Worm (Caenorhabditis elegans) whole organism, L2 larva: Measurements from ENCODE around the gene Y7A5A.1.

Experiments
- C34F6.9 ChIP-seq: fragments of 150-350 bp; optimal IDR thresholded peaks from 2 replicates; lab custom pipeline; 2014; ENCODE audit warnings: missing biosample characterization, missing genetic modification characterization
- F13H6.1 ChIP-seq: sonication (generic microtip); optimal IDR thresholded peaks from 2 replicates; lab custom pipeline; 2016; ENCODE audit warnings: missing genetic modification characterization, missing compliant biosample characterization
- Y55F3AM.14 ChIP-seq: fragments of 200-800 bp; sonication (Bioruptor generic); optimal IDR thresholded peaks from 2 replicates; lab custom pipeline; 2018; ENCODE audit warnings: mild to moderate bottlenecking, missing genetic modification characterization, missing compliant biosample characterization
- ZK546.5 ChIP-seq: sonication (generic microtip); optimal IDR thresholded peaks from 2 replicates; lab custom pipeline; 2017; ENCODE audit warnings: missing biosample characterization, missing genetic modification characterization
- alr-1 ChIP-seq: fragments of 150-350 bp; optimal IDR thresholded peaks from 2 replicates; lab custom pipeline; 2014; ENCODE audit warnings: missing biosample characterization, missing genetic modification characterization
- aly-2 ChIP-seq: fragments of 150-350 bp; optimal IDR thresholded peaks from 2 replicates; lab custom pipeline; 2014; ENCODE audit warnings: missing biosample characterization, missing genetic modification characterization
- ama-1 ChIP-seq: fragments of 150-350 bp; optimal IDR thresholded peaks from 2 replicates; lab custom pipeline; 2018; ENCODE audit warnings: inconsistent platforms
- blmp-1 ChIP-seq: sonication (generic microtip); optimal IDR thresholded peaks from 2 replicates; lab custom pipeline; 2017; ENCODE audit warnings: missing genetic modification characterization, mild to moderate bottlenecking, missing compliant biosample characterization, antibody characterized with exemption, moderate library complexity; ENCODE audit not compliant: insufficient read depth
- ceh-16 ChIP-seq: fragments of 150-350 bp; optimal IDR thresholded peaks from 2 replicates; lab custom pipeline; 2014; ENCODE audit warnings: missing biosample characterization, missing genetic modification characterization
- crh-2 ChIP-seq: sonication (generic microtip); optimal IDR thresholded peaks from 2 replicates; lab custom pipeline; 2017; ENCODE audit warnings: missing biosample characterization, missing genetic modification characterization
- elt-1 ChIP-seq: fragments of 150-350 bp; optimal IDR thresholded peaks from 2 replicates; lab custom pipeline; 2014; ENCODE audit warnings: missing biosample characterization, missing genetic modification characterization
- elt-3 ChIP-seq: sonication (generic microtip); optimal IDR thresholded peaks from 2 replicates; lab custom pipeline; 2017; ENCODE audit warnings: missing biosample characterization, missing genetic modification characterization
- fos-1 ChIP-seq: fragments of 150-350 bp; optimal IDR thresholded peaks from 2 replicates; lab custom pipeline; 2014; ENCODE audit warnings: missing biosample characterization, missing genetic modification characterization
- gmeb-1 ChIP-seq: fragments of 150-350 bp; optimal IDR thresholded peaks from 2 replicates; lab custom pipeline; 2014; ENCODE audit warnings: missing biosample characterization, missing genetic modification characterization
- lin-11 ChIP-seq: fragments of 150-350 bp; sonication (generic microtip); optimal IDR thresholded peaks from 2 replicates; lab custom pipeline; 2014; ENCODE audit warnings: missing biosample characterization, missing genetic modification characterization, inconsistent platforms, mixed read lengths
- lin-13 ChIP-seq: fragments of 150-350 bp; optimal IDR thresholded peaks from 2 replicates; lab custom pipeline; 2014; ENCODE audit warnings: missing biosample characterization, missing genetic modification reagents, missing genetic modification characterization
- lin-39 ChIP-seq: fragments of 150-350 bp; optimal IDR thresholded peaks from 2 replicates; lab custom pipeline; 2014; ENCODE audit warnings: missing biosample characterization, missing genetic modification reagents, missing genetic modification characterization
- mab-5 ChIP-seq: fragments of 150-350 bp; optimal IDR thresholded peaks from 2 replicates; lab custom pipeline; 2014; ENCODE audit warnings: missing biosample characterization, missing genetic modification characterization
- mbf-1 ChIP-seq: sonication (generic microtip); optimal IDR thresholded peaks from 2 replicates; lab custom pipeline; 2017; ENCODE audit warnings: missing biosample characterization, missing genetic modification characterization
- mdl-1 ChIP-seq, 2 experiments: fragments of 150-350 bp in 1 of 2; sonication (generic microtip) in 1 of 2; optimal IDR thresholded peaks; 2 replicates each; lab custom pipeline; 2017; ENCODE audit warnings: missing biosample characterization in 2 of 2, missing genetic modification characterization in 2 of 2
- nhr-10 ChIP-seq: sonication (generic microtip); optimal IDR thresholded peaks from 2 replicates; lab custom pipeline; 2017; ENCODE audit warnings: missing biosample characterization, missing genetic modification characterization
- nhr-11 ChIP-seq: fragments of 150-350 bp; optimal IDR thresholded peaks from 2 replicates; lab custom pipeline; 2014; ENCODE audit warnings: missing biosample characterization, missing genetic modification characterization
- nhr-12 ChIP-seq: fragments of 150-350 bp; optimal IDR thresholded peaks from 2 replicates; lab custom pipeline; 2014; ENCODE audit warnings: missing biosample characterization, missing genetic modification characterization
- nhr-129 ChIP-seq: fragments of 150-350 bp; optimal IDR thresholded peaks from 2 replicates; lab custom pipeline; 2014; ENCODE audit warnings: missing biosample characterization, missing genetic modification characterization
- nhr-21 ChIP-seq: fragments of 150-350 bp; optimal IDR thresholded peaks from 2 replicates; lab custom pipeline; 2014; ENCODE audit warnings: missing biosample characterization, missing genetic modification characterization
- nhr-23 ChIP-seq: fragments of 150-350 bp; optimal IDR thresholded peaks from 2 replicates; lab custom pipeline; 2014; ENCODE audit warnings: missing biosample characterization, missing genetic modification reagents, missing genetic modification characterization
- nhr-237 ChIP-seq: fragments of 150-350 bp; optimal IDR thresholded peaks from 2 replicates; lab custom pipeline; 2014; ENCODE audit warnings: missing biosample characterization, missing genetic modification characterization
- nhr-77 ChIP-seq: fragments of 150-350 bp; optimal IDR thresholded peaks from 2 replicates; lab custom pipeline; 2014; ENCODE audit warnings: missing biosample characterization, missing genetic modification characterization
- peb-1 ChIP-seq: fragments of 150-350 bp; optimal IDR thresholded peaks from 2 replicates; lab custom pipeline; 2014; ENCODE audit warnings: missing biosample characterization, missing genetic modification characterization
- sem-4 ChIP-seq: fragments of 150-350 bp; optimal IDR thresholded peaks from 2 replicates; lab custom pipeline; 2014; ENCODE audit warnings: missing biosample characterization, missing genetic modification reagents, missing genetic modification characterization
- skn-1 ChIP-seq: sonication (generic microtip); optimal IDR thresholded peaks from 2 replicates; lab custom pipeline; 2017; ENCODE audit warnings: missing biosample characterization, missing genetic modification characterization
- sma-3 ChIP-seq: sonication (generic microtip); optimal IDR thresholded peaks from 2 replicates; lab custom pipeline; 2016; ENCODE audit warnings: missing genetic modification reagents, missing genetic modification characterization, missing compliant biosample characterization
- sma-9 ChIP-seq, 2 experiments: fragments of 150-350 bp in 1 of 2; sonication (generic microtip) in 1 of 2; optimal IDR thresholded peaks; 2 replicates each; lab custom pipeline; 2014 to 2016; ENCODE audit warnings: missing genetic modification characterization in 2 of 2, mild to moderate bottlenecking in 1 of 2, missing biosample characterization in 1 of 2, missing compliant biosample characterization in 1 of 2, missing genetic modification reagents in 1 of 2, moderate library complexity in 1 of 2
- snpc-4 ChIP-seq: fragments of 150-350 bp; optimal IDR thresholded peaks from 2 replicates; lab custom pipeline; 2014; ENCODE audit warnings: missing biosample characterization, missing genetic modification characterization
- unc-39 ChIP-seq: fragments of 150-350 bp; optimal IDR thresholded peaks from 2 replicates; lab custom pipeline; 2014; ENCODE audit warnings: missing biosample characterization, missing genetic modification characterization
- unc-55 ChIP-seq: fragments of 150-350 bp; sonication (generic microtip); optimal IDR thresholded peaks from 3 replicates; lab custom pipeline; 2014; ENCODE audit warnings: missing biosample characterization, missing genetic modification reagents, missing genetic modification characterization
- zag-1 ChIP-seq: fragments of 150-350 bp; optimal IDR thresholded peaks from 2 replicates; lab custom pipeline; 2014; ENCODE audit warnings: missing biosample characterization, missing genetic modification characterization
- ztf-1 ChIP-seq: fragments of 200-800 bp; sonication (Bioruptor generic); conservative IDR thresholded peaks from 2 replicates; pipeline ENCODE4 v1.3.6; 2022; ENCODE audit warnings: missing genetic modification characterization, missing compliant biosample characterization
- ztf-11 ChIP-seq: sonication (generic microtip); optimal IDR thresholded peaks from 2 replicates; lab custom pipeline; 2017; ENCODE audit warnings: missing biosample characterization, missing genetic modification characterization

Y7A5A.1 gene

DNA sequence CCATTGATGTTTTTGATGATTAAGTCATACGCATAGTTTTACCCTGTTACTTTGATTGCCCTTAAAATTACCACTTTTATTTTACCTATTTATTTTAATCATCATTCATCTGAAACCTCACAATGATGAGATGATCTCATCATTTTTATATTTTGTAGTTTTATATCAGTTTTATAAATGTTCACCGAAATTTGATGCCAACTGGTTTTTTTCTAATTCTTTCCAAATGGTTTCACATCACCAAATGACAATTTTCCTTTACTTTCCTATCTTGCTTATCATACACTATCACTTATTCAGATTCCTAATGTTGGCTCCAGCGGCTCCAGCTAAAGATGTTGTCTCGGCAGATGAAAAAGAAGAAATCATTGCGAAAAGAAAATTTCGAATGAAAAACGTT lies 39.6 kb downstream of the Y7A5A.1 start, which contains the start of gene lin-15A:
Gene lin-15A, plus strand, starts transcription at position 301 of the 400 bp plus-strand sequence.
- TF ChIP-seq nhr-129 (no peak), sma-9 (GFP tag; optimal IDR thresholded peaks at IDR 0.05; lab: Kevin White, UChicago) (no peak), sma-9 (tag; optimal IDR thresholded peaks at IDR 0.05; lab: Kevin White, UChicago) (no peak), Y55F3AM.14 (GFP tag; lab: Kevin White, UChicago) (no peak), blmp-1 (tag; lab: Kevin White, UChicago) (no peak), unc-39 (no peak), aly-2 (no peak), zag-1 (no peak), alr-1 (no peak), skn-1 (tag; lab: Kevin White, UChicago) (no peak), lin-13 (GFP tag; lab: Kevin White, UChicago) (no peak), nhr-11 (no peak), nhr-21 (tag; lab: Kevin White, UChicago) (no peak), nhr-77 (tag; lab: Kevin White, UChicago) (no peak), crh-2 (tag; lab: Kevin White, UChicago) (no peak), C34F6.9 (tag; lab: Kevin White, UChicago) (no peak), gmeb-1 (tag; lab: Kevin White, UChicago) (no peak), nhr-23 (tag; lab: Kevin White, UChicago) (no peak), nhr-12 (no peak)
- TF ChIP-seq, all 48 proteins: peak for 0

ce11 chrX:15730342-15730741 lies 41.0 kb downstream of the Y7A5A.1 start:
- TF ChIP-seq ztf-1: no peak
- no peak for TF ChIP-seq sma-9 (GFP tag; optimal IDR thresholded peaks at IDR 0.05; lab: Kevin White, UChicago)
- TF ChIP-seq sma-9 (tag; optimal IDR thresholded peaks at IDR 0.05; lab: Kevin White, UChicago): no peak
- no peak for TF ChIP-seq elt-3
- TF ChIP-seq ama-1: no peak
- no peak for TF ChIP-seq nhr-77 (tag; lab: Kevin White, UChicago)
- no peak for TF ChIP-seq lin-13 (GFP tag; lab: Kevin White, UChicago)
- no peak for TF ChIP-seq mdl-1 (tag; optimal IDR thresholded peaks at IDR 0.05; lab: Kevin White, UChicago)
- TF ChIP-seq nhr-10 (tag; lab: Kevin White, UChicago): no peak
- TF ChIP-seq peb-1 (tag; lab: Kevin White, UChicago): no peak
- TF ChIP-seq ZK546.5 (tag; lab: Kevin White, UChicago): no peak
- TF ChIP-seq gmeb-1 (tag; lab: Kevin White, UChicago): no peak
- TF ChIP-seq mbf-1 (tag; lab: Kevin White, UChicago): no peak
- no peak for TF ChIP-seq fos-1
- TF ChIP-seq snpc-4 (tag; lab: Kevin White, UChicago): no peak
- no peak for TF ChIP-seq unc-39
- TF ChIP-seq mab-5 (tag; lab: Kevin White, UChicago): no peak
- TF ChIP-seq C34F6.9 (tag; lab: Kevin White, UChicago): no peak
- no peak for TF ChIP-seq elt-1 (tag; lab: Kevin White, UChicago)
- no peak for TF ChIP-seq skn-1 (tag; lab: Kevin White, UChicago)
- no peak for TF ChIP-seq unc-55

DNA sequence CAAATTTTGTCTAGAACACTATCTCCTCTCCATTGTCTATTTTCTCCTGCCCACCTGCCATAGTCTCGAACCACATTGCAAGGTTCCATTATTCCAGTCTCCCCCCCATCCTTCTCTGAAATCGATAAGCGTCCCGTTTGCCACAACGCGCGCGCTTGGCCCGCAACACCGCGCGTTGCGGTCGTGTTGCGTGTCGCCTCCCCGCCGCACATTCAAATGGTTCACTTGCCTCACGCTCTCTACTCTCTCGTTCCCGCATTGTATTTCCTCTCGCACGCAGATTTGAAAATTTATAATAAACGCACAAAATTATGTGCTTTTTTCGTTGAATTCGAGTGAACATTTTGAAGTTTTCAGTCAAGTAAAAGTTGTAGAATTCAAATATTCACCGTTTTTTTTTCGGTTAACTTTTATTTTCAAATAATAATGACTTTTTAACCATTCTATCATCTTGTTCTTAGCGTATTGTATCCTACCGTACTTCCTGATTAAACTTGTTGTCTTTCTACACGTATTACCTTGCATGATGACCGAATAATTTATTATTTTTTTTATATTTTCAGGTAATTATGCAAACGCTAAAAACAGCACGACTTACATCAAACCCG lies 45.6 kb downstream of the Y7A5A.1 start, which contains the start of gene lin-15B:
Gene lin-15B, plus strand, starts transcription at position 558 of the 608 bp plus-strand sequence.
- no peak for TF ChIP-seq nhr-237

DNA sequence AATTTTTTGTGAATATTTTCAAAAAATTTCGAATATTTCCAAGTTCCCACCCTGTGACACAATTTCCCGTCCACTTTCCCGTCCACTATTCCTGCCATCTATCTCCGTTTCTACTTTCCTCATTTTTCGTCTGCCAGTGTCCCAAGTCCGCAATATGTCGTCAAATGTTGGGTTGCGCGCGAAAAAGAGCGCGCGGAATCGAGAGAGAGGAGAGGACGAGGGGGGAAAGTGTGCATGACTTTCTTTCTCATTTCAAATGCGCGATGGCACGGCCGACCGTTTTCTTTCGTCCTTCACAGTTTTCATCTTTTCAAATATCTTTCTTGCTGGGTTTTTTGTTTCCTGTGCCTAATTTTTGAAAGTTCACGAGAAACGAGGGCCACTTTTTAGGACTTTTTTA lies 46.3 kb downstream of the Y7A5A.1 start:
- TF ChIP-seq ceh-16 (tag; lab: Kevin White, UChicago): peak; percentile 40
- peak; percentile 57 for TF ChIP-seq unc-55
- peak; percentile 70 for TF ChIP-seq C34F6.9 (tag; lab: Kevin White, UChicago)
- TF ChIP-seq blmp-1 (tag; lab: Kevin White, UChicago): peak; percentile 67
- TF ChIP-seq sem-4: peak; percentile 41
- TF ChIP-seq lin-39 (tag; lab: Kevin White, UChicago): no peak
- peak; percentile 37 for TF ChIP-seq lin-11 (tag; lab: Kevin White, UChicago)
- TF ChIP-seq sma-3 (GFP tag; lab: Kevin White, UChicago): peak; percentile 35
- TF ChIP-seq nhr-129: peak; percentile 66
- TF ChIP-seq gmeb-1 (tag; lab: Kevin White, UChicago): peak; percentile 63
- TF ChIP-seq snpc-4 (tag; lab: Kevin White, UChicago): peak; percentile 34
- TF ChIP-seq ztf-11 (tag; lab: Kevin White, UChicago): no peak
- peak; percentile 43 for TF ChIP-seq crh-2 (tag; lab: Kevin White, UChicago)
- TF ChIP-seq ZK546.5 (tag; lab: Kevin White, UChicago): no peak
- TF ChIP-seq F13H6.1: peak; percentile 66
- TF ChIP-seq fos-1: peak; percentile 43
- TF ChIP-seq sma-9 (GFP tag; optimal IDR thresholded peaks at IDR 0.05; lab: Kevin White, UChicago): peak; percentile 75
- TF ChIP-seq sma-9 (tag; optimal IDR thresholded peaks at IDR 0.05; lab: Kevin White, UChicago): no peak
- no peak for TF ChIP-seq nhr-11
- no peak for TF ChIP-seq skn-1 (tag; lab: Kevin White, UChicago)
